Worm (Caenorhabditis elegans): ENCODE results near the gene ant-1.1.

ce11 chrIII:13492377-13492776, 29.4 kb downstream of the ant-1.1 start, which contains the start of gene twk-40:
- TF ChIP-seq zag-1 (tag; optimal IDR thresholded peaks at IDR 0.05) (no peak), lin-15B (tag; optimal IDR thresholded peaks at IDR 0.05) (no peak), pha-4 (tag; optimal IDR thresholded peaks at IDR 0.05) (no peak), nhr-237 (tag; optimal IDR thresholded peaks at IDR 0.05) (no peak), snpc-4 (tag; optimal IDR thresholded peaks at IDR 0.05) (no peak), ceh-82 (tag; optimal IDR thresholded peaks at IDR 0.05) (no peak), ztf-4 (tag; optimal IDR thresholded peaks at IDR 0.05) (no peak), elt-2 (tag; optimal IDR thresholded peaks at IDR 0.05) (no peak), R02D3.7 (tag; optimal IDR thresholded peaks at IDR 0.05) (no peak), nhr-76 (tag; optimal IDR thresholded peaks at IDR 0.05) (no peak), ceh-16 (tag; optimal IDR thresholded peaks at IDR 0.05) (no peak), unc-39 (tag; optimal IDR thresholded peaks at IDR 0.05) (no peak), sea-2 (GFP tag; optimal IDR thresholded peaks at IDR 0.05) (no peak), lin-39 (tag; optimal IDR thresholded peaks at IDR 0.05) (no peak)
